Fruit fly (Drosophila melanogaster) whole organism, embryonic: ENCODE measurements around the gene CG15923.

Experiments
- Aef1 ChIP-seq: fragments of 200-800 bp; sonication (Bioruptor generic); IDR thresholded peaks from 3 replicates; pipeline ENCODE4 v1.3.6; 2022; ENCODE audit warnings: missing biosample characterization, missing genetic modification characterization
- Antp ChIP-seq: fragments of 200-800 bp; sonication (Bioruptor generic); optimal IDR thresholded peaks from 3 replicates; lab custom pipeline; 2016; ENCODE audit warnings: missing biosample characterization, missing genetic modification characterization
- CG10654 ChIP-seq: fragments of 200-800 bp; sonication (Bioruptor generic); optimal IDR thresholded peaks from 2 replicates; lab custom pipeline; 2016; ENCODE audit warnings: missing biosample characterization, missing genetic modification characterization
- CG12104 ChIP-seq: fragments of 200-800 bp; sonication (Bioruptor generic); optimal IDR thresholded peaks from 3 replicates; lab custom pipeline; 2016; ENCODE audit warnings: missing biosample characterization, missing genetic modification characterization
- CG15073 ChIP-seq: fragments of 200-800 bp; sonication (Bioruptor generic); optimal IDR thresholded peaks from 2 replicates; lab custom pipeline; 2016; ENCODE audit warnings: missing biosample characterization, missing genetic modification characterization
- CG15601 ChIP-seq: fragments of 200-800 bp; sonication (Bioruptor generic); optimal IDR thresholded peaks from 3 replicates; lab custom pipeline; 2019; ENCODE audit warnings: missing biosample characterization, mild to moderate bottlenecking, missing genetic modification characterization, moderate library complexity
- CG17568 ChIP-seq: fragments of 200-800 bp; sonication (Bioruptor generic); optimal IDR thresholded peaks from 2 replicates; lab custom pipeline; 2018; ENCODE audit warnings: missing biosample characterization, mild to moderate bottlenecking, missing genetic modification characterization, moderate library complexity
- CG2129 ChIP-seq: fragments of 200-800 bp; sonication (Bioruptor generic); IDR thresholded peaks from 2 replicates; pipeline ENCODE4 v1.3.6; 2022; ENCODE audit warnings: missing biosample characterization, missing genetic modification characterization; ENCODE audit not compliant: partially characterized antibody
- CG34376 ChIP-seq: fragments of 200-800 bp; sonication (Bioruptor generic); optimal IDR thresholded peaks from 2 replicates; lab custom pipeline; 2018; ENCODE audit warnings: missing biosample characterization, mild to moderate bottlenecking, missing genetic modification characterization
- CG34422 ChIP-seq: fragments of 200-800 bp; sonication (Bioruptor generic); IDR thresholded peaks from 3 replicates; pipeline ENCODE4 v1.3.6; 2022; ENCODE audit warnings: missing biosample characterization, missing genetic modification characterization
- CG3847 ChIP-seq: fragments of 200-800 bp; sonication (Bioruptor generic); IDR thresholded peaks from 2 replicates; pipeline ENCODE4 v1.3.6; 2022; ENCODE audit warnings: missing biosample characterization, missing genetic modification characterization
- CG4707 ChIP-seq: fragments of 200-800 bp; sonication (Bioruptor generic); optimal IDR thresholded peaks from 2 replicates; lab custom pipeline; 2018; ENCODE audit warnings: missing biosample characterization, mild to moderate bottlenecking, missing genetic modification characterization, moderate library complexity
- CG6254 ChIP-seq: fragments of 200-800 bp; sonication (Bioruptor generic); optimal IDR thresholded peaks from 3 replicates; lab custom pipeline; 2017; ENCODE audit warnings: mild to moderate bottlenecking, missing biosample characterization, missing genetic modification reagents, missing genetic modification characterization
- CG6683 ChIP-seq: fragments of 200-800 bp; sonication (Bioruptor generic); optimal IDR thresholded peaks from 2 replicates; lab custom pipeline; 2017; ENCODE audit warnings: missing biosample characterization, mild to moderate bottlenecking, missing genetic modification characterization, missing genetic modification reagents
- CG6854 ChIP-seq: fragments of 200-800 bp; sonication (Bioruptor generic); optimal IDR thresholded peaks from 3 replicates; lab custom pipeline; 2017; ENCODE audit warnings: missing biosample characterization, mild to moderate bottlenecking, missing genetic modification characterization
- CG7372 ChIP-seq: fragments of 200-800 bp; sonication (Bioruptor generic); IDR thresholded peaks from 2 replicates; pipeline ENCODE4 v1.3.6; 2022; ENCODE audit warnings: missing biosample characterization, missing genetic modification characterization
- CG8290 ChIP-seq, 3 experiments: fragments of 200-800 bp; sonication (Bioruptor generic); optimal IDR thresholded peaks; 2 replicates each; lab custom pipeline; 2016 to 2019; ENCODE audit warnings: missing biosample characterization in 3 of 3, missing genetic modification characterization in 3 of 3, mild to moderate bottlenecking in 2 of 3, moderate library complexity in 1 of 3
- CG8765 ChIP-seq: fragments of 200-800 bp; sonication (Bioruptor generic); IDR thresholded peaks from 2 replicates; pipeline ENCODE4 v1.3.6; 2022; ENCODE audit warnings: missing biosample characterization, missing genetic modification characterization
- CG9437 ChIP-seq: fragments of 200-800 bp; sonication (Bioruptor generic); optimal IDR thresholded peaks from 2 replicates; lab custom pipeline; 2018; ENCODE audit warnings: missing biosample characterization, mild to moderate bottlenecking, missing genetic modification characterization
- CG9817 ChIP-seq: fragments of 200-800 bp; sonication (Bioruptor generic); optimal IDR thresholded peaks from 2 replicates; lab custom pipeline; 2018; ENCODE audit warnings: missing biosample characterization, mild to moderate bottlenecking, missing genetic modification characterization, moderate library complexity
- CG9876 ChIP-seq: fragments of 200-800 bp; sonication (Bioruptor generic); optimal IDR thresholded peaks from 2 replicates; lab custom pipeline; 2016; ENCODE audit warnings: missing biosample characterization, missing genetic modification characterization
- Camta ChIP-seq: fragments of 200-800 bp; sonication (Bioruptor generic); optimal IDR thresholded peaks from 2 replicates; lab custom pipeline; 2016; ENCODE audit warnings: missing biosample characterization, missing genetic modification characterization
- D ChIP-seq, 2 experiments: fragments of 200-800 bp in 1 of 2; fragments of >200 bp in 1 of 2; sonication (Bioruptor generic) in 1 of 2; optimal IDR thresholded peaks; 2 replicates in 1 of 2; 3 replicates in 1 of 2; lab custom pipeline; 2017; ENCODE audit warnings: mild to moderate bottlenecking in 1 of 2, missing biosample characterization in 1 of 2, missing genetic modification characterization in 1 of 2, missing genetic modification reagents in 1 of 2
- Dbx ChIP-seq: fragments of 200-800 bp; sonication (Bioruptor generic); IDR thresholded peaks from 3 replicates; pipeline ENCODE4 v1.3.6; 2022; ENCODE audit warnings: missing biosample characterization, missing genetic modification characterization
- E2f1 ChIP-seq: fragments of 200-800 bp; sonication (Bioruptor generic); IDR thresholded peaks from 2 replicates; pipeline ENCODE4 v1.3.6; 2022; ENCODE audit warnings: missing biosample characterization, missing genetic modification characterization
- Fer3 ChIP-seq: fragments of 200-800 bp; sonication (Bioruptor generic); optimal IDR thresholded peaks from 2 replicates; lab custom pipeline; 2018; ENCODE audit warnings: missing biosample characterization, mild to moderate bottlenecking, missing genetic modification characterization, moderate library complexity
- HLH4C ChIP-seq: fragments of 200-800 bp; sonication (Bioruptor generic); IDR thresholded peaks from 3 replicates; pipeline ENCODE4 v1.3.6; 2022; ENCODE audit warnings: missing biosample characterization, missing genetic modification characterization; ENCODE audit not compliant: partially characterized antibody
- Hmx ChIP-seq: fragments of 200-800 bp; sonication (Bioruptor generic); optimal IDR thresholded peaks from 2 replicates; lab custom pipeline; 2016; ENCODE audit warnings: missing biosample characterization, missing genetic modification characterization
- MTF-1 ChIP-seq: fragments of 200-800 bp; sonication (Bioruptor generic); optimal IDR thresholded peaks from 2 replicates; lab custom pipeline; 2018; ENCODE audit warnings: missing biosample characterization, mild to moderate bottlenecking, missing genetic modification characterization, borderline replicate concordance
- Mes4 ChIP-seq: fragments of 200-800 bp; sonication (Bioruptor generic); optimal IDR thresholded peaks from 2 replicates; lab custom pipeline; 2016; ENCODE audit warnings: missing biosample characterization, missing genetic modification characterization
- NK7.1 ChIP-seq: fragments of 200-800 bp; sonication (Bioruptor generic); optimal IDR thresholded peaks from 3 replicates; lab custom pipeline; 2016; ENCODE audit warnings: missing biosample characterization, missing genetic modification characterization
- Nf-YC ChIP-seq: fragments of 200-800 bp; optimal IDR thresholded peaks from 3 replicates; lab custom pipeline; 2019; ENCODE audit warnings: missing biosample characterization, mild to moderate bottlenecking, missing genetic modification characterization, moderate library complexity
- Opbp ChIP-seq: fragments of 200-800 bp; sonication (Bioruptor generic); IDR thresholded peaks from 3 replicates; pipeline ENCODE4 v1.3.6; 2022; ENCODE audit warnings: missing biosample characterization, missing genetic modification characterization; ENCODE audit not compliant: partially characterized antibody
- Poxn ChIP-seq: fragments of 200-800 bp; sonication (Bioruptor generic); IDR thresholded peaks from 2 replicates; pipeline ENCODE4 v1.3.6; 2022; ENCODE audit warnings: missing biosample characterization, missing genetic modification characterization
- Rfx ChIP-seq: fragments of 200-800 bp; sonication (Bioruptor generic); IDR thresholded peaks from 2 replicates; pipeline ENCODE4 v1.3.6; 2022; ENCODE audit warnings: missing biosample characterization, missing genetic modification characterization
- Sox100B ChIP-seq: fragments of 200-800 bp; sonication (Bioruptor generic); optimal IDR thresholded peaks from 3 replicates; lab custom pipeline; 2018; ENCODE audit warnings: missing biosample characterization, mild to moderate bottlenecking, missing genetic modification characterization
- ab ChIP-seq: fragments of 200-800 bp; sonication (Bioruptor generic); optimal IDR thresholded peaks from 2 replicates; lab custom pipeline; 2016; ENCODE audit warnings: missing biosample characterization, missing genetic modification characterization
- ac ChIP-seq: fragments of 200-800 bp; sonication (Bioruptor generic); optimal IDR thresholded peaks from 3 replicates; lab custom pipeline; 2017; ENCODE audit warnings: missing biosample characterization, mild to moderate bottlenecking, missing genetic modification characterization
- cwo ChIP-seq: fragments of 200-800 bp; sonication (Bioruptor generic); optimal IDR thresholded peaks from 3 replicates; lab custom pipeline; 2017; ENCODE audit warnings: missing biosample characterization, missing genetic modification characterization, mild to moderate bottlenecking, moderate library complexity, missing genetic modification reagents
- disco-r ChIP-seq: fragments of 200-800 bp; sonication (Bioruptor generic); optimal IDR thresholded peaks from 2 replicates; lab custom pipeline; 2016; ENCODE audit warnings: missing biosample characterization, missing genetic modification characterization
- gem ChIP-seq: fragments of 200-800 bp; sonication (Bioruptor generic); optimal IDR thresholded peaks from 2 replicates; lab custom pipeline; 2019; ENCODE audit warnings: missing biosample characterization, mild to moderate bottlenecking, missing genetic modification characterization, moderate library complexity
- jigr1 ChIP-seq: fragments of 200-800 bp; sonication (Bioruptor generic); IDR thresholded peaks from 3 replicates; pipeline ENCODE4 v1.3.6; 2022; ENCODE audit warnings: missing biosample characterization, missing genetic modification characterization
- mld ChIP-seq: fragments of 200-800 bp; sonication (Bioruptor generic); IDR thresholded peaks from 3 replicates; pipeline ENCODE4 v1.3.6; 2022; ENCODE audit warnings: missing biosample characterization, missing genetic modification characterization; ENCODE audit not compliant: partially characterized antibody
- nerfin-2 ChIP-seq: fragments of 200-800 bp; sonication (Bioruptor generic); IDR thresholded peaks from 2 replicates; pipeline ENCODE4 v1.3.6; 2022; ENCODE audit warnings: missing biosample characterization, missing genetic modification characterization; ENCODE audit not compliant: partially characterized antibody
- ro ChIP-seq: fragments of 200-800 bp; sonication (Bioruptor generic); IDR thresholded peaks from 2 replicates; pipeline ENCODE4 v1.3.6; 2022; ENCODE audit warnings: missing biosample characterization, missing genetic modification characterization
- sr ChIP-seq: fragments of 200-800 bp; sonication (Bioruptor generic); IDR thresholded peaks from 3 replicates; pipeline ENCODE4 v1.3.6; 2022; ENCODE audit warnings: missing biosample characterization, missing genetic modification characterization
- stc ChIP-seq: fragments of 200-800 bp; sonication (Bioruptor generic); IDR thresholded peaks from 2 replicates; pipeline ENCODE4 v1.3.6; 2022; ENCODE audit warnings: missing biosample characterization, missing genetic modification characterization
- vfl ChIP-seq: fragments of 200-800 bp; sonication (Bioruptor generic); optimal IDR thresholded peaks from 2 replicates; lab custom pipeline; 2016; ENCODE audit warnings: missing biosample characterization, missing genetic modification characterization
- zfh2 ChIP-seq: fragments of 200-800 bp; sonication (Bioruptor generic); optimal IDR thresholded peaks from 2 replicates; lab custom pipeline; 2016; ENCODE audit warnings: missing biosample characterization, missing genetic modification characterization

The CG15923 gene

DNA sequence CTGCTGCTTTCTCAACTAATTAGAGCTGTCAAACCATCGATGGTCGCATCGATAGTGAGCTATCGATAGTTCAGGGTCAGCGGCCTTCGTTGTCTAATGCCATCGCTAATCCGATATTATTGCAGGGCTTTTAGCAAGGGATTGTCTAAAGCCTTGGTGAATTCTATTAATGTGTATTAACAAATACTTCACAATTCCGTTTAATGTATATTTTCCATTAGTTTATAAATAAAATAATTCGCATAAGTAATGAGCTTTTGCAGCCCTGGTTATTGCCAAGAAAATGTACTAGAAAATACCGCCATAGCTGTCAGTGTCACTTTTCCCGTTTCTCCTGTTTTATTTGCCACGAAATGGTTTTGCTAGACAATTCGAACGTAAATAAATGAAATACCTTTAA lies 36.9 kb downstream of the CG15923 start, which contains the start of the genes EloB and Srp14 (continued):
- TF ChIP-seq ro (GFP tag; lab: Robert Waterston, UW) (peak; percentile 36; the same call in 1 of the 2 replicates), CG8765 (GFP tag; lab: Robert Waterston, UW) (peak; percentile 69), Sox100B (GFP tag; lab: Kevin White, UChicago) (no peak), Rfx (GFP tag; lab: Robert Waterston, UW) (peak; percentile 92), MTF-1 (peak; percentile 31), CG7372 (GFP tag; lab: Robert Waterston, UW) (peak; percentile 49; the same call in 1 of the 2 replicates), CG17568 (no peak), Fer3 (peak; percentile 84), Nf-YC (peak; percentile 80), CG6254 (no peak), CG2129 (GFP tag; lab: Robert Waterston, UW) (peak; percentile 95), Aef1 (GFP tag; lab: Robert Waterston, UW) (peak; percentile 66), Hmx (GFP tag; lab: Kevin White, UChicago) (peak; percentile 53), nerfin-2 (GFP tag; lab: Robert Waterston, UW) (peak; percentile 88), CG3847 (peak; percentile 87), ac (no peak), CG10654 (peak; percentile 71), stc (peak; percentile 60), CG15073 (GFP tag; lab: Kevin White, UChicago) (no peak), Camta (peak; percentile 77), vfl (GFP tag; lab: Kevin White, UChicago) (peak; percentile 90), zfh2 (GFP tag; lab: Kevin White, UChicago) (peak; percentile 90), disco-r (GFP tag; lab: Kevin White, UChicago) (peak; percentile 17), NK7.1 (peak; percentile 24), E2f1 (peak; percentile 77), CG8290 (GFP tag; optimal IDR thresholded peaks at IDR 0.05; lab: Kevin White, UChicago) (peak; percentile 61), CG8290 (tag; optimal IDR thresholded peaks at IDR 0.05; lab: Kevin White, UChicago) (peak; percentile 8 to 73), ab (GFP tag; lab: Kevin White, UChicago) (no peak), Opbp (peak; percentile 97), cwo (GFP tag; lab: Kevin White, UChicago) (peak; percentile 52), Poxn (GFP tag; lab: Robert Waterston, UW) (no peak), CG34422 (GFP tag; lab: Robert Waterston, UW) (peak; percentile 86), mld (GFP tag; lab: Robert Waterston, UW) (peak; percentile 92), CG15601 (peak; percentile 84), CG4707 (GFP tag; lab: Kevin White, UChicago) (peak; percentile 35), CG34376 (GFP tag; lab: Kevin White, UChicago) (peak; percentile 75), CG6683 (GFP tag; lab: Kevin White, UChicago) (peak; percentile 45), CG9437 (GFP tag; lab: Kevin White, UChicago) (peak; percentile 47), CG6854 (GFP tag; lab: Kevin White, UChicago) (peak; percentile 54), Antp (GFP tag; lab: Kevin White, UChicago) (peak; percentile 83), CG12104 (GFP tag; lab: Kevin White, UChicago) (peak; percentile 56), CG9876 (peak; percentile 49), D (optimal IDR thresholded peaks at IDR 0.05; lab: Kevin White, UChicago) (no peak), D (GFP tag; optimal IDR thresholded peaks at IDR 0.05; lab: Kevin White, UChicago) (peak; percentile 24), Mes4 (peak; percentile 68), CG9817 (tag; lab: Kevin White, UChicago) (peak; percentile 86), sr (GFP tag; lab: Robert Waterston, UW) (0 out of 3 replicates have a peak, but pooled peaks have one; percentile 23), jigr1 (GFP tag; lab: Robert Waterston, UW) (no peak), Dbx (GFP tag; lab: Robert Waterston, UW) (peak; percentile 91), HLH4C (GFP tag; lab: Robert Waterston, UW) (peak; percentile 92), gem (tag; lab: Kevin White, UChicago) (peak; percentile 87)
